Fruit fly (Drosophila melanogaster) whole organism, embryonic: ENCODE results near the gene CG31213.

ENCODE experiments used
- Bgb ChIP-seq: fragments of 200-800 bp; sonication (Bioruptor generic); IDR thresholded peaks from 2 replicates; pipeline ENCODE4 v1.3.6; 2022; ENCODE audit warnings: missing biosample characterization, missing genetic modification characterization; ENCODE audit not compliant: partially characterized antibody
- Blimp-1 ChIP-seq: fragments of 200-800 bp; sonication (Bioruptor generic); optimal IDR thresholded peaks from 3 replicates; lab custom pipeline; 2018; ENCODE audit warnings: missing biosample characterization, missing genetic modification characterization, mild to moderate bottlenecking, moderate library complexity, missing genetic modification reagents
- CG12942 ChIP-seq: fragments of 200-800 bp; sonication (Bioruptor generic); optimal IDR thresholded peaks from 3 replicates; lab custom pipeline; 2016; ENCODE audit warnings: missing biosample characterization, missing genetic modification characterization
- CG13624 ChIP-seq: fragments of 200-800 bp; sonication (Bioruptor generic); optimal IDR thresholded peaks from 2 replicates; lab custom pipeline; 2016; ENCODE audit warnings: missing biosample characterization, missing genetic modification characterization
- CG13775 ChIP-seq: fragments of 200-800 bp; sonication (Bioruptor generic); optimal IDR thresholded peaks from 3 replicates; lab custom pipeline; 2017; ENCODE audit warnings: missing biosample characterization, mild to moderate bottlenecking, missing genetic modification characterization
- CG14050 ChIP-seq: fragments of 200-800 bp; sonication (Bioruptor generic); IDR thresholded peaks from 3 replicates; pipeline ENCODE4 v1.3.6; 2022; ENCODE audit warnings: missing biosample characterization, missing genetic modification characterization
- CG15073 ChIP-seq: fragments of 200-800 bp; sonication (Bioruptor generic); optimal IDR thresholded peaks from 2 replicates; lab custom pipeline; 2016; ENCODE audit warnings: missing biosample characterization, missing genetic modification characterization
- CG15479 ChIP-seq: fragments of 200-800 bp; sonication (Bioruptor generic); optimal IDR thresholded peaks from 3 replicates; lab custom pipeline; 2019; ENCODE audit warnings: missing biosample characterization, mild to moderate bottlenecking, missing genetic modification characterization, moderate library complexity
- CG1603 ChIP-seq: fragments of 200-800 bp; sonication (Bioruptor generic); optimal IDR thresholded peaks from 2 replicates; lab custom pipeline; 2019; ENCODE audit warnings: missing biosample characterization, mild to moderate bottlenecking, missing genetic modification characterization, moderate library complexity
- CG1647 ChIP-seq: fragments of 200-800 bp; sonication (Bioruptor generic); optimal IDR thresholded peaks from 3 replicates; lab custom pipeline; 2016; ENCODE audit warnings: missing biosample characterization, missing genetic modification characterization
- CG17186 ChIP-seq: fragments of 200-800 bp; sonication (Bioruptor generic); optimal IDR thresholded peaks from 3 replicates; lab custom pipeline; 2017; ENCODE audit warnings: missing biosample characterization, missing genetic modification reagents, missing genetic modification characterization
- CG17612 ChIP-seq: fragments of 200-800 bp; sonication (Bioruptor generic); IDR thresholded peaks from 2 replicates; pipeline ENCODE4 v1.3.6; 2022; ENCODE audit warnings: missing biosample characterization, missing genetic modification characterization
- CG18599 ChIP-seq: fragments of 200-800 bp; sonication (Bioruptor generic); optimal IDR thresholded peaks from 3 replicates; lab custom pipeline; 2017; ENCODE audit warnings: missing biosample characterization, missing genetic modification characterization, mild to moderate bottlenecking, moderate library complexity, missing genetic modification reagents
- CG2889 ChIP-seq: fragments of 200-800 bp; sonication (Bioruptor generic); IDR thresholded peaks from 3 replicates; pipeline ENCODE4 v1.3.6; 2022; ENCODE audit warnings: missing biosample characterization, missing genetic modification characterization
- CG31388 ChIP-seq: fragments of 200-800 bp; sonication (Bioruptor generic); optimal IDR thresholded peaks from 2 replicates; lab custom pipeline; 2016; ENCODE audit warnings: missing biosample characterization, missing genetic modification characterization
- CG3281 ChIP-seq: fragments of 200-800 bp; sonication (Bioruptor generic); optimal IDR thresholded peaks from 3 replicates; lab custom pipeline; 2017; ENCODE audit warnings: missing biosample characterization, mild to moderate bottlenecking, missing genetic modification characterization
- CG42726 ChIP-seq: fragments of 200-800 bp; sonication (Bioruptor generic); IDR thresholded peaks from 2 replicates; pipeline ENCODE4 v1.3.6; 2022; ENCODE audit warnings: missing biosample characterization, missing genetic modification characterization; ENCODE audit not compliant: partially characterized antibody
- CG4360 ChIP-seq: fragments of 200-800 bp; sonication (Bioruptor generic); IDR thresholded peaks from 2 replicates; pipeline ENCODE4 v1.3.6; 2022; ENCODE audit warnings: missing biosample characterization, missing genetic modification characterization
- CG4730 ChIP-seq: fragments of 200-800 bp; sonication (Bioruptor generic); IDR thresholded peaks from 2 replicates; pipeline ENCODE4 v1.3.6; 2022; ENCODE audit warnings: missing biosample characterization, missing genetic modification characterization
- CG7556 ChIP-seq: fragments of 200-800 bp; sonication (Bioruptor generic); optimal IDR thresholded peaks from 2 replicates; lab custom pipeline; 2017; ENCODE audit warnings: missing biosample characterization, mild to moderate bottlenecking, missing genetic modification characterization
- CG7987 ChIP-seq: fragments of 200-800 bp; sonication (Bioruptor generic); optimal IDR thresholded peaks from 2 replicates; lab custom pipeline; 2018; ENCODE audit warnings: missing biosample characterization, mild to moderate bottlenecking, missing genetic modification characterization, moderate library complexity
- CG8089 ChIP-seq: fragments of 200-800 bp; sonication (Bioruptor generic); optimal IDR thresholded peaks from 3 replicates; lab custom pipeline; 2016; ENCODE audit warnings: missing biosample characterization, missing genetic modification characterization
- CoRest ChIP-seq: fragments of 200-800 bp; sonication (Bioruptor generic); optimal IDR thresholded peaks from 3 replicates; lab custom pipeline; 2018; ENCODE audit warnings: missing biosample characterization, mild to moderate bottlenecking, missing genetic modification characterization, moderate library complexity
- D19B ChIP-seq: fragments of 200-800 bp; sonication (Bioruptor generic); optimal IDR thresholded peaks from 2 replicates; lab custom pipeline; 2017; ENCODE audit warnings: missing biosample characterization, mild to moderate bottlenecking, missing genetic modification characterization
- Deaf1 ChIP-seq: fragments of 200-800 bp; optimal IDR thresholded peaks from 3 replicates; lab custom pipeline; 2019; ENCODE audit warnings: missing biosample characterization, mild to moderate bottlenecking, missing genetic modification characterization, moderate library complexity
- Dip2 ChIP-seq: fragments of 200-800 bp; sonication (Bioruptor generic); IDR thresholded peaks from 2 replicates; pipeline ENCODE4 v1.3.6; 2022; ENCODE audit warnings: missing biosample characterization, missing genetic modification characterization
- Doc3 ChIP-seq: fragments of 200-800 bp; sonication (Bioruptor generic); IDR thresholded peaks from 3 replicates; pipeline ENCODE4 v1.3.6; 2022; ENCODE audit warnings: missing biosample characterization, missing genetic modification characterization; ENCODE audit not compliant: partially characterized antibody
- Hmx ChIP-seq: fragments of 200-800 bp; sonication (Bioruptor generic); optimal IDR thresholded peaks from 2 replicates; lab custom pipeline; 2016; ENCODE audit warnings: missing biosample characterization, missing genetic modification characterization
- Lim3 ChIP-seq: fragments of 200-800 bp; sonication (Bioruptor generic); IDR thresholded peaks from 2 replicates; pipeline ENCODE4 v1.3.6; 2022; ENCODE audit warnings: missing biosample characterization, missing genetic modification characterization
- Mes4 ChIP-seq: fragments of 200-800 bp; sonication (Bioruptor generic); optimal IDR thresholded peaks from 2 replicates; lab custom pipeline; 2016; ENCODE audit warnings: missing biosample characterization, missing genetic modification characterization
- Pdp1 ChIP-seq, 2 experiments: fragments of 200-800 bp; sonication (Bioruptor generic); optimal IDR thresholded peaks; 3 replicates each; lab custom pipeline; 2016; ENCODE audit warnings: missing biosample characterization in 2 of 2, missing genetic modification characterization in 2 of 2, mild to moderate bottlenecking in 1 of 2, moderate library complexity in 1 of 2
- Sox102F ChIP-seq: fragments of 200-800 bp; sonication (Bioruptor generic); optimal IDR thresholded peaks from 2 replicates; lab custom pipeline; 2018; ENCODE audit warnings: missing biosample characterization, mild to moderate bottlenecking, missing genetic modification characterization, moderate library complexity
- Usf ChIP-seq: fragments of 200-800 bp; sonication (Bioruptor generic); optimal IDR thresholded peaks from 2 replicates; lab custom pipeline; 2017; ENCODE audit warnings: missing genotype, missing biosample characterization, missing genetic modification characterization
- bcd ChIP-seq: fragments of 200-800 bp; sonication (Bioruptor generic); optimal IDR thresholded peaks from 2 replicates; lab custom pipeline; 2017; ENCODE audit warnings: missing biosample characterization, mild to moderate bottlenecking, missing genetic modification characterization
- btn ChIP-seq: fragments of 200-800 bp; sonication (Bioruptor generic); optimal IDR thresholded peaks from 2 replicates; lab custom pipeline; 2016; ENCODE audit warnings: missing biosample characterization, missing genetic modification characterization
- croc ChIP-seq: fragments of 200-800 bp; sonication (Bioruptor generic); conservative IDR thresholded peaks from 3 replicates; pipeline ENCODE4 v1.3.6; 2022; ENCODE audit warnings: missing biosample characterization, missing genetic modification characterization
- ewg ChIP-seq: fragments of 200-800 bp; sonication (Bioruptor generic); optimal IDR thresholded peaks from 3 replicates; lab custom pipeline; 2017; ENCODE audit warnings: mild to moderate bottlenecking, missing biosample characterization, missing genetic modification reagents, missing genetic modification characterization
- fd102C ChIP-seq: fragments of 200-800 bp; sonication (Bioruptor generic); optimal IDR thresholded peaks from 2 replicates; lab custom pipeline; 2018; ENCODE audit warnings: missing biosample characterization, mild to moderate bottlenecking, missing genetic modification characterization, moderate library complexity
- fru ChIP-seq: fragments of >200 bp; optimal IDR thresholded peaks from 2 replicates; lab custom pipeline; 2017
- inv ChIP-seq: fragments of 200-800 bp; sonication (Bioruptor generic); IDR thresholded peaks from 2 replicates; pipeline ENCODE4 v1.3.6; 2022; ENCODE audit warnings: missing biosample characterization, missing genetic modification characterization; ENCODE audit not compliant: partially characterized antibody
- lov ChIP-seq, 2 experiments: fragments of 200-800 bp in 1 of 2; fragments of >200 bp in 1 of 2; sonication (Bioruptor generic) in 1 of 2; IDR thresholded peaks in 1 of 2; optimal IDR thresholded peaks in 1 of 2; 2 replicates in 1 of 2; 3 replicates in 1 of 2; pipeline versions ENCODE4 v1.3.6 to Lab custom; 2017 to 2022; ENCODE audit warnings: missing biosample characterization in 1 of 2, missing genetic modification characterization in 1 of 2
- mld ChIP-seq: fragments of 200-800 bp; sonication (Bioruptor generic); IDR thresholded peaks from 3 replicates; pipeline ENCODE4 v1.3.6; 2022; ENCODE audit warnings: missing biosample characterization, missing genetic modification characterization; ENCODE audit not compliant: partially characterized antibody
- org-1 ChIP-seq: fragments of 200-800 bp; sonication (Bioruptor generic); optimal IDR thresholded peaks from 2 replicates; lab custom pipeline; 2017; ENCODE audit warnings: missing biosample characterization, missing genetic modification characterization
- pan ChIP-seq, 4 experiments: fragments of >200 bp in 3 of 4; fragments of 200-800 bp in 1 of 4; sonication (Bioruptor generic) in 1 of 4; optimal IDR thresholded peaks in 3 of 4; IDR thresholded peaks in 1 of 4; 2 replicates each; pipeline versions ENCODE4 v1.3.6 to Lab custom; 2017 to 2022; ENCODE audit warnings: missing biosample characterization in 2 of 4, missing genetic modification characterization in 2 of 4, mixed read lengths in 1 of 4
- pb ChIP-seq: fragments of 200-800 bp; sonication (Bioruptor generic); optimal IDR thresholded peaks from 3 replicates; lab custom pipeline; 2016; ENCODE audit warnings: missing biosample characterization, missing genetic modification characterization
- phol ChIP-seq: fragments of 200-800 bp; sonication (Bioruptor generic); optimal IDR thresholded peaks from 3 replicates; lab custom pipeline; 2018; ENCODE audit warnings: missing biosample characterization, mild to moderate bottlenecking, missing genetic modification characterization, moderate library complexity
- run ChIP-seq: fragments of 200-800 bp; sonication (Bioruptor generic); optimal IDR thresholded peaks from 3 replicates; lab custom pipeline; 2018; ENCODE audit warnings: missing biosample characterization, mild to moderate bottlenecking, missing genetic modification characterization
- sim ChIP-seq: fragments of 200-800 bp; sonication (Bioruptor generic); IDR thresholded peaks from 2 replicates; pipeline ENCODE4 v1.3.6; 2022; ENCODE audit warnings: missing biosample characterization, missing genetic modification characterization
- slp2 ChIP-seq: fragments of 200-800 bp; sonication (Bioruptor generic); optimal IDR thresholded peaks from 2 replicates; lab custom pipeline; 2016; ENCODE audit warnings: missing biosample characterization, missing genetic modification characterization
- sob ChIP-seq: fragments of 200-800 bp; sonication (Bioruptor generic); IDR thresholded peaks from 2 replicates; pipeline ENCODE4 v1.3.6; 2022; ENCODE audit warnings: missing biosample characterization, missing genetic modification characterization

CG31213 gene

DNA sequence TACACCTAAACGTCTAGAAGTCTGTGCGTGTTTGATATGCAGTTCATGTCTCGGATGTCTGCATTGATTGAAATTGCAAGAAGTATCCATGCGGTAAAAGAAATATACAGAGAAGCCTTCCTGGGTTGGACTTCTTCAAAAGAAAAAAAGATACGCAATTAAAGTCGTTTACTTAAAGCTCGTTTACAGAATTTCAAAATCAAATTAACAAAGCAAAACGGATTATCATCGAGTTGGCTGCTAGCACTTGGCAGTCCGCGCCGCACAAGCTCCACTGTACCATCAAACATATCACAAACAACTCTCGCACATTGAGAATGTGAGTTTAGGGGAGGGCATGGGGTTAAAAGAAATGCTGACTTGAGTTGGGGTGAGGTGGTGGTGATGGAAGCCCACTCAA lies 25.7 kb downstream of the CG31213 start (continued):
- TF ChIP-seq Mes4 (GFP tag; lab: Kevin White, UChicago) = peak; percentile 67
- TF ChIP-seq sim = no peak
- peak; percentile 38 for TF ChIP-seq CG1647 (GFP tag; lab: Kevin White, UChicago)
- peak; percentile 67 for TF ChIP-seq ewg (GFP tag; lab: Kevin White, UChicago)
- TF ChIP-seq CG31388 (GFP tag; lab: Kevin White, UChicago) = no peak
- no peak for TF ChIP-seq fd102C
- TF ChIP-seq Dip2 (GFP tag; lab: Robert Waterston, UW) = no peak
- TF ChIP-seq CG13775 = peak; percentile 45
- peak; percentile 68 for TF ChIP-seq CG18599
- TF ChIP-seq fru (lab: Kevin White, UChicago) = no peak
- peak; percentile 46 for TF ChIP-seq org-1 (GFP tag; lab: Kevin White, UChicago)
- peak; percentile 80 for TF ChIP-seq phol (tag; lab: Kevin White, UChicago)
- no peak for TF ChIP-seq Lim3 (GFP tag; lab: Robert Waterston, UW)
- no peak for TF ChIP-seq CG42726
- no peak for TF ChIP-seq Doc3 (GFP tag; lab: Robert Waterston, UW)
- TF ChIP-seq sob = peak; percentile 74
- no peak for TF ChIP-seq inv (GFP tag; lab: Robert Waterston, UW)
- no peak for TF ChIP-seq Bgb (GFP tag; lab: Robert Waterston, UW)
- peak; percentile 70 for TF ChIP-seq CG7556 (GFP tag; lab: Kevin White, UChicago)
- TF ChIP-seq CG12942 = peak; percentile 59
- peak; percentile 3 for TF ChIP-seq CG7987 (GFP tag; lab: Kevin White, UChicago)
- peak; percentile 88 for TF ChIP-seq Sox102F (GFP tag; lab: Kevin White, UChicago)
- no peak for TF ChIP-seq CG8089 (GFP tag; lab: Kevin White, UChicago)
- TF ChIP-seq Blimp-1 (GFP tag; lab: Kevin White, UChicago) = peak; percentile 86
- peak; percentile 65 for TF ChIP-seq CG4730
- peak; percentile 29 for TF ChIP-seq CG13624 (GFP tag; lab: Kevin White, UChicago)
- TF ChIP-seq run (tag; lab: Kevin White, UChicago) = peak; percentile 20
- TF ChIP-seq CG14050 (GFP tag; lab: Robert Waterston, UW) = peak; percentile 46
- TF ChIP-seq croc (GFP tag; lab: Robert Waterston, UW) = peak; percentile 75
- TF ChIP-seq bcd (GFP tag; lab: Kevin White, UChicago) = peak; percentile 60
- TF ChIP-seq Hmx (GFP tag; lab: Kevin White, UChicago) = no peak
- TF ChIP-seq CG15479 (GFP tag; lab: Kevin White, UChicago) = no peak
- no peak for TF ChIP-seq pb (GFP tag; lab: Kevin White, UChicago)
- TF ChIP-seq CoRest = peak; percentile 74
- TF ChIP-seq mld (GFP tag; lab: Robert Waterston, UW) = no peak
- peak; percentile 14 for TF ChIP-seq Deaf1 (tag; lab: Kevin White, UChicago)
- no peak for TF ChIP-seq lov (optimal IDR thresholded peaks at IDR 0.05; lab: Kevin White, UChicago)
- TF ChIP-seq lov (GFP tag; IDR thresholded peaks at IDR 0.05; lab: Robert Waterston, UW) = peak; percentile 84
- no peak for TF ChIP-seq CG15073 (GFP tag; lab: Kevin White, UChicago)
- TF ChIP-seq CG17612 (GFP tag; lab: Robert Waterston, UW) = no peak
- peak; percentile 64 for TF ChIP-seq btn (GFP tag; lab: Kevin White, UChicago)
- TF ChIP-seq CG2889 (GFP tag; lab: Robert Waterston, UW) = no peak
- TF ChIP-seq Pdp1 (GFP tag; optimal IDR thresholded peaks at IDR 0.05; lab: Kevin White, UChicago) = peak; percentile 59 to 69
- peak; percentile 45 for TF ChIP-seq Usf
- TF ChIP-seq D19B (GFP tag; lab: Kevin White, UChicago) = no peak
- TF ChIP-seq CG1603 (tag; lab: Kevin White, UChicago) = peak; percentile 85
- TF ChIP-seq pan (optimal IDR thresholded peaks at IDR 0.05; lab: Kevin White, UChicago) = no peak
- TF ChIP-seq pan (GFP tag; optimal IDR thresholded peaks at IDR 0.05 in 1 of 2, IDR thresholded peaks at IDR 0.05 in 1 of 2) = peak in 1 of 2 experiments; percentile 77
- peak; percentile 70 for TF ChIP-seq slp2 (GFP tag; lab: Kevin White, UChicago)
- TF ChIP-seq CG4360 (GFP tag; lab: Robert Waterston, UW) = peak; percentile 49
- peak; percentile 14 for TF ChIP-seq CG3281 (GFP tag; lab: Kevin White, UChicago)
- peak; percentile 57 for TF ChIP-seq CG17186
